Worm (Caenorhabditis elegans): ENCODE measurements around the gene chs-2.

The chs-2 gene

DNA sequence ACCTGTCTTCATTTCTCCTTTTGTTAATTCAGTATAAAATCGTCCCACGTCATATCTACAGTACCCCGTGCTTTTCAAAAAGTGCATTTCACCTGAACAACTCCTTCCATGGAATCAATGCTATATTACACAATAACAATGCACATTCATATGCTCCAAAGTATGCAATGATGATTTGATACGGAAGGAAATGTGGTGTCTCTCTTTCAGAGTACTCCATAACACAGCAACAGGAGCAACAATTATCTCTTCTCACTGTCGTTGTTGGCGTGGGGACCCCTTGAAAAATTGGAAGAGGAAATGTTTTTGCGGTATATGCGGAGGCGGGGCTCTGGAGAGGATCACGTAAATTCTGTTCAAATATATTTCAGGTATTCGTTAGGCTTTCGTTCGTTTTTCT lies 60.7 kb downstream of the chs-2 start, which contains the start of gene cat-2 (continued):
- no peak for TF ChIP-seq ceh-82 (tag; optimal IDR thresholded peaks at IDR 0.05)

All from whole organism, L1 larva.